Worm (Caenorhabditis elegans): ENCODE results near the gene C37H5.5.

Gene C37H5.5

DNA sequence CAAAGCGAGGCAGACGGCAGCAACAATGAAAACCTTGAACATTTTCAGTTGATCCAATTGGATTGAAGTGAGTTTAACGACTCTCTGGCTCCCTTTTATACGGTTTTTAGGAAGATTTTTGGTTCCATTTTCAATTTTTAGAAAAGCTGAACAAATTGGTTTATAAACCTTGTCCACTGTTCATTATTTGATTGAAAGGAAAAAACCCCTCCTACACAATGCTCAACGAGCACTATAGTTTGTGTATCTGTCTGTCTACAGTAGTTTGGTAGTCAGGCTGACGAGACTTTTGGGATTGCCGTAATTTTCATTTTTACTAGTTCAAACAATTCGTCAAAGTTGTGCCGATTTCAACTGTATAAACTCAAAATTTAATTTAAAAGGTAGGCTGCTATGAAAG, 52.1 kb downstream of the C37H5.5 start, which contains the start of gene T19H12.15:
Gene T19H12.15 (minus strand): TSS at position 101 of the 400 bp plus-strand sequence.
- TF ChIP-seq nhr-12 (tag; optimal IDR thresholded peaks at IDR 0.05) (no peak), mab-5 (tag; optimal IDR thresholded peaks at IDR 0.05) (no peak), gmeb-1 (tag; optimal IDR thresholded peaks at IDR 0.05) (no peak), lin-11 (tag; optimal IDR thresholded peaks at IDR 0.05) (no peak), R02D3.7 (tag; optimal IDR thresholded peaks at IDR 0.05) (no peak), mbf-1 (tag; optimal IDR thresholded peaks at IDR 0.05) (no peak), lin-13 (GFP tag; optimal IDR thresholded peaks at IDR 0.05) (no peak), unc-55 (GFP tag; optimal IDR thresholded peaks at IDR 0.05) (no peak), lsy-2 (tag; optimal IDR thresholded peaks at IDR 0.05) (no peak), nhr-11 (tag; optimal IDR thresholded peaks at IDR 0.05) (no peak), ztf-4 (tag; optimal IDR thresholded peaks at IDR 0.05) (no peak), aly-2 (tag; optimal IDR thresholded peaks at IDR 0.05) (no peak), C34F6.9 (tag; optimal IDR thresholded peaks at IDR 0.05) (no peak), sma-3 (GFP tag; optimal IDR thresholded peaks at IDR 0.05) (no peak), nhr-25 (tag; optimal IDR thresholded peaks at IDR 0.05) (no peak), ztf-1 (GFP tag; conservative IDR thresholded peaks at IDR 0.05) (no peak), dmd-4 (tag; optimal IDR thresholded peaks at IDR 0.05) (no peak), crh-2 (tag; optimal IDR thresholded peaks at IDR 0.05) (no peak), ZK546.5 (tag; optimal IDR thresholded peaks at IDR 0.05) (no peak), mdl-1 (tag; optimal IDR thresholded peaks at IDR 0.05) (no peak)

DNA sequence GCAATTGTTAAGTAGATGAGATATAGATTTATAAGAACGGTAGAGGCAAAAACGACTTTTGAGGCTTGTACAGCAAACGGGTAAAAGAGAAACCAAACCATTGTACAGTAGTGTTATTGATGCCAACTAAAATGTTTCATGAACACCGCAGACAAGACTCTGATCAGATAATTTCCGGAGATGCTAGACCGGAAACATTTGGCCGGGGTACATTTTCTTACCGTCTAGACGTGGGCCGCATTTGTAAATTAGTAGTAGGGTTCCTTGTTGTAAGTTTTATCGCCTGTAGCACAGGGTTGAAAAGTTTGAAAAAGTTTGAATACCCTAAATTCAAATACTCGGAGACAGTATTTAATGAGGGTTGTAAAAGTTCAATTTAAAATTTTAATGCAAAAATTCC, 54.2 kb downstream of the C37H5.5 start, which contains the start of gene str-32:
Gene str-32 (minus strand): TSS at position 101 of the 400 bp plus-strand sequence.
- TF ChIP-seq mab-5 (tag; optimal IDR thresholded peaks at IDR 0.05), result no peak
- TF ChIP-seq mdl-1 (tag; optimal IDR thresholded peaks at IDR 0.05), result no peak
- TF ChIP-seq F13H6.1 (tag; optimal IDR thresholded peaks at IDR 0.05), result no peak
- TF ChIP-seq skn-1 (tag; optimal IDR thresholded peaks at IDR 0.05), result no peak
- TF ChIP-seq nhr-23 (tag; optimal IDR thresholded peaks at IDR 0.05), result no peak
- no peak for TF ChIP-seq fos-1 (tag; optimal IDR thresholded peaks at IDR 0.05)
- TF ChIP-seq egl-27 (tag; optimal IDR thresholded peaks at IDR 0.05), result no peak
- no peak for TF ChIP-seq blmp-1 (tag; optimal IDR thresholded peaks at IDR 0.05; ENCODE audit: insufficient read depth)
- no peak for TF ChIP-seq C34F6.9 (tag; optimal IDR thresholded peaks at IDR 0.05)
- TF ChIP-seq ceh-16 (tag; optimal IDR thresholded peaks at IDR 0.05), result no peak
- no peak for TF ChIP-seq nhr-129 (tag; optimal IDR thresholded peaks at IDR 0.05)
- no peak for TF ChIP-seq peb-1 (tag; optimal IDR thresholded peaks at IDR 0.05)
- no peak for TF ChIP-seq nhr-77 (tag; optimal IDR thresholded peaks at IDR 0.05)
- no peak for TF ChIP-seq nhr-10 (tag; optimal IDR thresholded peaks at IDR 0.05)
- TF ChIP-seq zag-1 (tag; optimal IDR thresholded peaks at IDR 0.05), result no peak
- TF ChIP-seq sma-9 (GFP tag; optimal IDR thresholded peaks at IDR 0.05), result no peak
- TF ChIP-seq sma-9 (tag; optimal IDR thresholded peaks at IDR 0.05), result no peak
- no peak for TF ChIP-seq ztf-11 (tag; optimal IDR thresholded peaks at IDR 0.05)
- no peak for TF ChIP-seq elt-1 (tag; optimal IDR thresholded peaks at IDR 0.05)
- TF ChIP-seq gmeb-1 (tag; optimal IDR thresholded peaks at IDR 0.05), result no peak
- no peak for TF ChIP-seq lsy-2 (tag; optimal IDR thresholded peaks at IDR 0.05)

DNA sequence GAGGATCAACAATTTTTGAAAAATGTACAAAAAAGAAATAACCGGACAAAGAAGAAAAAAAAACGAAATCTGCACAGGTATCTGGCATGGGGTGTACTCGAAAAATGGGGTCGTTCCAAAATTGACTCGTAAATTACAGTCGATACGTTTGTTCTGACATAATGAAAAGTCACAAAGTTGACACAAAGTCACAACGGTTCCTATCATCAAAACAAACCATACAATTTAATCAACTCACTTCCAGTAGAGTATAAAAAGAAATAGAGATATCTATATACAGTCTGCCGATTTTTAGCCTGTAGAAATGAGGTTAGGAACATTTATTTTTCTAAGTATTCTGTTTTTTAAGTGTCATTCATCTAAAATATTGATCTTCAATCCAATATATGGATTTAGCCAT, 57.3 kb downstream of the C37H5.5 start, which contains the start of gene T19H12.12:
Gene T19H12.12 (plus strand): TSS at position 301 of the 400 bp plus-strand sequence.
- no peak for TF ChIP-seq nhr-21 (tag; optimal IDR thresholded peaks at IDR 0.05)
- TF ChIP-seq ztf-11 (tag; optimal IDR thresholded peaks at IDR 0.05), result no peak
- no peak for TF ChIP-seq sma-3 (GFP tag; optimal IDR thresholded peaks at IDR 0.05)
- no peak for TF ChIP-seq ztf-4 (tag; optimal IDR thresholded peaks at IDR 0.05)
- no peak for TF ChIP-seq lin-13 (GFP tag; optimal IDR thresholded peaks at IDR 0.05)
- no peak for TF ChIP-seq nhr-237 (tag; optimal IDR thresholded peaks at IDR 0.05)
- no peak for TF ChIP-seq nhr-129 (tag; optimal IDR thresholded peaks at IDR 0.05)

DNA sequence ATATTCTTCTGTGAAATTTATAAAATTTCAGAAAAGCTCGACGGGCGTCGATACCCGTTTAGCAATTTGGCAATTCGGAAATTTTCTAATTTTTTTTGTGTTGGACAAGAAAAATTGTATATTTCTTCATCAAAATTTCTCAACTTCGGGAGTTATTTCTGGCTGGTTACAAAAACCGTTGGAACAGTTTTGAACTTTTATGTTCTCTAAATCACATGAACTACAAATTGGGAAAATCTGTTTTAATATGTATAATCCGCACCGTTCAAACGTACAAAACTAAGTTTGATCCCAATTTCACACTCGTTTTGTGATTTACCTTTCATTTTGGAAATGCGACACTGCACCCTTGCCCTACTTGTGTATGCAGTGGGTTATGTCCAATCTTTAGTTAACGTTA, 58.2 kb downstream of the C37H5.5 start, which contains the start of gene T19H12.3:
Gene T19H12.3 (plus strand): TSS at position 301 of the 400 bp plus-strand sequence.
- no peak for TF ChIP-seq skn-1 (tag; optimal IDR thresholded peaks at IDR 0.05)
- no peak for TF ChIP-seq nhr-12 (tag; optimal IDR thresholded peaks at IDR 0.05)
- no peak for TF ChIP-seq ztf-1 (GFP tag; conservative IDR thresholded peaks at IDR 0.05)
- TF ChIP-seq nhr-25 (tag; optimal IDR thresholded peaks at IDR 0.05), result no peak
- no peak for TF ChIP-seq unc-39 (tag; optimal IDR thresholded peaks at IDR 0.05)
- no peak for TF ChIP-seq zag-1 (tag; optimal IDR thresholded peaks at IDR 0.05)
- TF ChIP-seq ceh-82 (tag; optimal IDR thresholded peaks at IDR 0.05), result no peak
- no peak for TF ChIP-seq elt-3 (tag; optimal IDR thresholded peaks at IDR 0.05)
- TF ChIP-seq nhr-77 (tag; optimal IDR thresholded peaks at IDR 0.05), result no peak
- TF ChIP-seq nhr-237 (tag; optimal IDR thresholded peaks at IDR 0.05), result no peak
- TF ChIP-seq C34F6.9 (tag; optimal IDR thresholded peaks at IDR 0.05), result no peak
- no peak for TF ChIP-seq mbf-1 (tag; optimal IDR thresholded peaks at IDR 0.05)
- no peak for TF ChIP-seq fos-1 (tag; optimal IDR thresholded peaks at IDR 0.05)
- no peak for TF ChIP-seq R02D3.7 (tag; optimal IDR thresholded peaks at IDR 0.05)
- TF ChIP-seq ztf-4 (tag; optimal IDR thresholded peaks at IDR 0.05), result no peak

Data from whole organism, L2 larva.